Worm (Caenorhabditis elegans) whole organism, L4 larva: Measurements from ENCODE around the gene R13D7.2.

Source experiments
- Y105C5A.15 ChIP-seq: fragments of 200-800 bp; sonication (Bioruptor generic); IDR thresholded peaks from 2 replicates; pipeline ENCODE4 v1.3.6; 2022; ENCODE audit warnings: missing genetic modification characterization, missing compliant biosample characterization
- ZK546.5 ChIP-seq, 2 experiments: sonication (generic microtip); optimal IDR thresholded peaks; 2 replicates each; lab custom pipeline; 2017; ENCODE audit warnings: missing biosample characterization in 2 of 2, missing genetic modification characterization in 2 of 2
- aly-2 ChIP-seq: sonication (generic microtip); optimal IDR thresholded peaks from 2 replicates; lab custom pipeline; 2018; ENCODE audit warnings: missing biosample characterization, missing genetic modification characterization
- ama-1 ChIP-seq: fragments of 150-350 bp; optimal IDR thresholded peaks from 2 replicates; lab custom pipeline; 2014; ENCODE audit warnings: inconsistent platforms, mixed read lengths
- fos-1 ChIP-seq: fragments of 150-350 bp; optimal IDR thresholded peaks from 2 replicates; lab custom pipeline; 2014; ENCODE audit warnings: missing biosample characterization, missing genetic modification characterization
- mxl-3 ChIP-seq: fragments of 200-800 bp; sonication (Bioruptor generic); optimal IDR thresholded peaks from 2 replicates; lab custom pipeline; 2018; ENCODE audit warnings: mild to moderate bottlenecking, missing genetic modification characterization, missing compliant biosample characterization

DNA sequence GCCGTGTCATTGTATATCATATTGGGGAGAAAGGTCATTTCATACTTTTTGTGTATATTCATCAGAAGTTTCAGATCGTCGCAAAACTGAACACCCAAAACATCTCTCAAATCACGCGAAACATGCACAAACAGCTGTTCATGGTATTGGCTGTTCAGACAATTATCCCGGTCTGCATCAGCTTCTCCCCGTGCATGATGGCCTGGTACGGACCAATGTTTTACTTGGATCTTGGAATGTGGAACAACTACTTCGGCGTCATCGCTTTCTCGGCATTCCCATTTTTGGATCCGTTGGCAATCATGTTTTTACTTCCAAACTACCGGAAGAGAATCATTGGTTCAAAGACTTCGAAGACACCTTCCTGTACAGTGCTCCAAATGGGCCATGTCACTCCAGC is 6.2 kb upstream of the R13D7.2 start:
- no peak for TF ChIP-seq fos-1 (tag; lab: Kevin White, UChicago)
- TF ChIP-seq mxl-3 (GFP tag; lab: Kevin White, UChicago) = no peak
- TF ChIP-seq ZK546.5 (tag; optimal IDR thresholded peaks at IDR 0.05; lab: Kevin White, UChicago) = no peak
- TF ChIP-seq Y105C5A.15 (GFP tag; lab: Robert Waterston, UW) = no peak
- TF ChIP-seq ama-1 (lab: Kevin White, UChicago) = no peak
- TF ChIP-seq aly-2 (tag; lab: Kevin White, UChicago) = no peak
